Worm (Caenorhabditis elegans) whole organism, L4 larva: ENCODE data around the gene txt-1.

Experiments
- F10B5.3 ChIP-seq: sonication (generic microtip); optimal IDR thresholded peaks from 2 replicates; lab custom pipeline; 2016; ENCODE audit warnings: mild to moderate bottlenecking, missing genetic modification characterization, missing compliant biosample characterization
- T20F7.1 ChIP-seq: fragments of 200-800 bp; sonication (Bioruptor generic); optimal IDR thresholded peaks from 2 replicates; lab custom pipeline; 2018; ENCODE audit warnings: mild to moderate bottlenecking, missing genetic modification characterization, missing compliant biosample characterization
- Y105C5A.15 ChIP-seq: fragments of 200-800 bp; sonication (Bioruptor generic); IDR thresholded peaks from 2 replicates; pipeline ENCODE4 v1.3.6; 2022; ENCODE audit warnings: missing genetic modification characterization, missing compliant biosample characterization
- Y48G9A.11 ChIP-seq: fragments of 200-800 bp; sonication (Bioruptor generic); IDR thresholded peaks from 2 replicates; pipeline ENCODE4 v1.3.6; 2022; ENCODE audit warnings: missing genetic modification reagents, missing genetic modification characterization, missing compliant biosample characterization
- Y5F2A.4 ChIP-seq: fragments of 200-800 bp; sonication (Bioruptor generic); optimal IDR thresholded peaks from 2 replicates; lab custom pipeline; 2018; ENCODE audit warnings: mild to moderate bottlenecking, missing genetic modification characterization, missing compliant biosample characterization
- arid-1 ChIP-seq: fragments of 200-800 bp; sonication (Bioruptor generic); conservative IDR thresholded peaks from 2 replicates; pipeline ENCODE4 v1.3.6; 2022; ENCODE audit warnings: missing genetic modification reagents, missing genetic modification characterization, missing compliant biosample characterization
- attf-4 ChIP-seq: sonication (generic microtip); optimal IDR thresholded peaks from 3 replicates; lab custom pipeline; 2017; ENCODE audit warnings: missing biosample characterization, missing genetic modification characterization
- dmd-6 ChIP-seq: fragments of 200-800 bp; sonication (Bioruptor generic); IDR thresholded peaks from 2 replicates; pipeline ENCODE4 v1.3.6; 2022; ENCODE audit warnings: missing genetic modification reagents, missing genetic modification characterization, missing compliant biosample characterization
- dmd-8 ChIP-seq: fragments of 200-800 bp; sonication (Bioruptor generic); IDR thresholded peaks from 2 replicates; pipeline ENCODE4 v1.3.6; 2022; ENCODE audit warnings: missing genetic modification characterization, missing compliant biosample characterization
- dmd-9 ChIP-seq: fragments of 200-800 bp; sonication (Bioruptor generic); IDR thresholded peaks from 2 replicates; pipeline ENCODE4 v1.3.6; 2022; ENCODE audit warnings: missing genetic modification reagents, missing genetic modification characterization, missing compliant biosample characterization
- dve-1 ChIP-seq: sonication (generic microtip); optimal IDR thresholded peaks from 2 replicates; lab custom pipeline; 2017; ENCODE audit warnings: antibody characterized with exemption, mild to moderate bottlenecking, missing genetic modification characterization, missing compliant biosample characterization; ENCODE audit not compliant: insufficient read depth
- egl-27 ChIP-seq: sonication (generic microtip); optimal IDR thresholded peaks from 3 replicates; lab custom pipeline; 2017; ENCODE audit warnings: missing biosample characterization, missing genetic modification reagents, missing genetic modification characterization
- fkh-10 ChIP-seq: fragments of 150-350 bp; optimal IDR thresholded peaks from 2 replicates; lab custom pipeline; 2014; ENCODE audit warnings: missing biosample characterization, missing genetic modification reagents, missing genetic modification characterization
- hif-1 ChIP-seq, 2 experiments: sonication (generic microtip); optimal IDR thresholded peaks; 2 replicates each; lab custom pipeline; 2016 to 2017; ENCODE audit warnings: missing compliant biosample characterization in 2 of 2, missing genetic modification characterization in 2 of 2, missing genetic modification reagents in 2 of 2, missing genotype in 2 of 2, mild to moderate bottlenecking in 1 of 2
- hlh-11 ChIP-seq: fragments of 200-800 bp; sonication (Bioruptor generic); optimal IDR thresholded peaks from 2 replicates; lab custom pipeline; 2018; ENCODE audit warnings: mild to moderate bottlenecking, missing genetic modification characterization, missing compliant biosample characterization
- hlh-30 ChIP-seq: sonication (generic microtip); optimal IDR thresholded peaks from 2 replicates; lab custom pipeline; 2017; ENCODE audit warnings: antibody characterized with exemption, mild to moderate bottlenecking, missing genetic modification characterization, missing compliant biosample characterization; ENCODE audit not compliant: insufficient read depth
- lin-13 ChIP-seq: fragments of 150-350 bp; optimal IDR thresholded peaks from 2 replicates; lab custom pipeline; 2014; ENCODE audit warnings: missing biosample characterization, missing genetic modification reagents, missing genetic modification characterization
- lin-38 ChIP-seq: fragments of 200-800 bp; sonication (Bioruptor generic); IDR thresholded peaks from 2 replicates; pipeline ENCODE4 v1.3.6; 2022; ENCODE audit warnings: missing genetic modification reagents, missing genetic modification characterization, missing compliant biosample characterization
- lir-3 ChIP-seq: sonication (generic microtip); optimal IDR thresholded peaks from 2 replicates; lab custom pipeline; 2016; ENCODE audit warnings: mild to moderate bottlenecking, missing genetic modification characterization, missing compliant biosample characterization
- lsy-2 ChIP-seq, 2 experiments: fragments of 150-350 bp in 1 of 2; sonication (generic microtip) in 1 of 2; optimal IDR thresholded peaks; 2 replicates each; lab custom pipeline; 2014 to 2017; ENCODE audit warnings: missing biosample characterization in 2 of 2, missing genetic modification characterization in 2 of 2
- madf-5 ChIP-seq, 2 experiments: fragments of 200-800 bp; sonication (Bioruptor generic); IDR thresholded peaks; 2 replicates each; pipeline ENCODE4 v1.3.6; 2022; ENCODE audit warnings: missing compliant biosample characterization in 2 of 2, missing genetic modification characterization in 2 of 2
- mdt-29 ChIP-seq: fragments of 200-800 bp; sonication (Bioruptor generic); IDR thresholded peaks from 2 replicates; pipeline ENCODE4 v1.3.6; 2022; ENCODE audit warnings: missing genetic modification reagents, missing genetic modification characterization, missing compliant biosample characterization
- mep-1 ChIP-seq: fragments of 150-350 bp; sonication (generic microtip); optimal IDR thresholded peaks from 3 replicates; lab custom pipeline; 2014; ENCODE audit warnings: missing biosample characterization, missing genetic modification characterization
- mxl-2 ChIP-seq: fragments of 200-800 bp; sonication (Bioruptor generic); conservative IDR thresholded peaks from 2 replicates; pipeline ENCODE4 v1.3.6; 2022; ENCODE audit warnings: missing genetic modification reagents, missing genetic modification characterization, missing compliant biosample characterization
- nhr-111 ChIP-seq: fragments of 200-800 bp; sonication (Bioruptor generic); optimal IDR thresholded peaks from 2 replicates; lab custom pipeline; 2018; ENCODE audit warnings: mild to moderate bottlenecking, missing genetic modification characterization, missing compliant biosample characterization
- nhr-25 ChIP-seq: sonication (generic microtip); optimal IDR thresholded peaks from 2 replicates; lab custom pipeline; 2017; ENCODE audit warnings: missing genetic modification characterization, mild to moderate bottlenecking, missing compliant biosample characterization, antibody characterized with exemption, moderate library complexity, borderline replicate concordance; ENCODE audit not compliant: insufficient read depth
- nhr-28 ChIP-seq: fragments of 150-350 bp; optimal IDR thresholded peaks from 2 replicates; lab custom pipeline; 2014; ENCODE audit warnings: missing biosample characterization, missing genetic modification characterization
- nhr-6 ChIP-seq: fragments of 150-350 bp; optimal IDR thresholded peaks from 2 replicates; lab custom pipeline; 2014; ENCODE audit warnings: missing biosample characterization, missing genetic modification characterization
- php-3 ChIP-seq: fragments of 200-800 bp; sonication (Bioruptor generic); IDR thresholded peaks from 2 replicates; pipeline ENCODE4 v1.3.6; 2022; ENCODE audit warnings: missing genetic modification reagents, missing genetic modification characterization, missing compliant biosample characterization
- sdz-12 ChIP-seq: fragments of 200-800 bp; sonication (Bioruptor generic); optimal IDR thresholded peaks from 2 replicates; lab custom pipeline; 2018; ENCODE audit warnings: mild to moderate bottlenecking, missing genetic modification characterization, missing compliant biosample characterization
- snpc-1.2 ChIP-seq: fragments of 200-800 bp; sonication (Bioruptor generic); IDR thresholded peaks from 2 replicates; pipeline ENCODE4 v1.3.6; 2022; ENCODE audit warnings: missing genetic modification reagents, missing genetic modification characterization, missing compliant biosample characterization
- snpc-4 ChIP-seq: fragments of 150-350 bp; optimal IDR thresholded peaks from 2 replicates; lab custom pipeline; 2014; ENCODE audit warnings: missing biosample characterization, missing genetic modification characterization
- tag-97 ChIP-seq: fragments of 200-800 bp; sonication (Bioruptor generic); IDR thresholded peaks from 2 replicates; pipeline ENCODE4 v1.3.6; 2022; ENCODE audit warnings: missing genetic modification characterization, missing compliant biosample characterization
- tra-1 ChIP-seq: fragments of 200-800 bp; sonication (Bioruptor generic); IDR thresholded peaks from 2 replicates; pipeline ENCODE4 v1.3.6; 2022; ENCODE audit warnings: missing genetic modification reagents, missing genetic modification characterization, missing compliant biosample characterization
- unc-39 ChIP-seq: sonication (generic microtip); optimal IDR thresholded peaks from 2 replicates; lab custom pipeline; 2017; ENCODE audit warnings: missing biosample characterization, missing genetic modification characterization
- unc-62 ChIP-seq, 3 experiments: fragments of 150-350 bp in 1 of 3; sonication (generic microtip); optimal IDR thresholded peaks in 2 of 3; peaks in 1 of 3; 1 replicate in 1 of 3; 2 replicates in 2 of 3; lab custom pipeline; 2014 to 2017; ENCODE audit warnings: missing biosample characterization in 3 of 3, missing genetic modification characterization in 3 of 3, missing genetic modification reagents in 3 of 3, missing genotype in 1 of 3
- zag-1 ChIP-seq: fragments of 150-350 bp; optimal IDR thresholded peaks from 2 replicates; lab custom pipeline; 2014; ENCODE audit warnings: missing biosample characterization, missing genetic modification characterization
- ztf-11 ChIP-seq: fragments of 150-350 bp; optimal IDR thresholded peaks from 2 replicates; lab custom pipeline; 2014; ENCODE audit warnings: missing biosample characterization, missing genetic modification characterization

txt-1 gene

ce11 chrII:105889-106288, at the start of gene txt-1:
Gene txt-1, plus strand, starts transcription at chrII:106189.
- TF ChIP-seq arid-1 (no peak), Y48G9A.11 (no peak)

- no peak for TF ChIP-seq T20F7.1
- TF ChIP-seq mxl-2 = no peak
- no peak for TF ChIP-seq Y48G9A.11
- TF ChIP-seq nhr-25 = no peak
- TF ChIP-seq egl-27 (tag; lab: Kevin White, UChicago) = no peak
- TF ChIP-seq Y105C5A.15 = no peak
- TF ChIP-seq mep-1 (tag; lab: Kevin White, UChicago) = no peak
- no peak for TF ChIP-seq ztf-11 (tag; lab: Kevin White, UChicago)
- TF ChIP-seq lin-13 (GFP tag; lab: Kevin White, UChicago) = no peak
- no peak for TF ChIP-seq hif-1 (tag; optimal IDR thresholded peaks at IDR 0.05; lab: Kevin White, UChicago)
- TF ChIP-seq unc-39 = no peak
- TF ChIP-seq dmd-9 (GFP tag; lab: Robert Waterston, UW) = no peak
Measured at ce11 chrII:57370-57769, 48.6 kb upstream of the txt-1 start, which contains the start of gene ascc-1. Gene ascc-1, plus strand, starts transcription at chrII:57670.

ce11 chrII:57873-58272, 48.1 kb upstream of the txt-1 start:
- TF ChIP-seq unc-62 (GFP tag; optimal IDR thresholded peaks at IDR 0.05 in 1 of 2; lab: Kevin White, UChicago) (peak in 1 of 2 experiments; percentile 78), unc-62 (tag; optimal IDR thresholded peaks at IDR 0.05; lab: Kevin White, UChicago) (no peak), dmd-8 (GFP tag; lab: Robert Waterston, UW) (0 out of 2 replicates have a peak, but pooled peaks have one; percentile 9), dmd-6 (GFP tag; lab: Robert Waterston, UW) (0 out of 2 replicates have a peak, but pooled peaks have one; percentile 3), fkh-10 (GFP tag; lab: Kevin White, UChicago) (no peak), nhr-25 (no peak)

ce11 chrII:60049-60448, 45.9 kb upstream of the txt-1 start:
- TF ChIP-seq hlh-11 (tag; lab: Kevin White, UChicago) = peak; percentile 22
- no peak for TF ChIP-seq php-3 (GFP tag; lab: Robert Waterston, UW)
- no peak for TF ChIP-seq nhr-25
- TF ChIP-seq Y5F2A.4 (GFP tag; lab: Kevin White, UChicago) = no peak
- no peak for TF ChIP-seq nhr-111 (GFP tag; lab: Kevin White, UChicago)
- no peak for TF ChIP-seq sdz-12 (GFP tag; lab: Kevin White, UChicago)
- TF ChIP-seq lin-38 (GFP tag; lab: Robert Waterston, UW) = no peak
- no peak for TF ChIP-seq madf-5 (GFP tag; IDR thresholded peaks at IDR 0.05; lab: Robert Waterston, UW)
- TF ChIP-seq tag-97 (GFP tag; lab: Robert Waterston, UW) = no peak
- no peak for TF ChIP-seq attf-4 (tag; lab: Kevin White, UChicago)
- peak; percentile 26 for TF ChIP-seq nhr-28 (tag; lab: Kevin White, UChicago)
- TF ChIP-seq F10B5.3 (tag; lab: Kevin White, UChicago) = no peak
- peak; percentile 47 for TF ChIP-seq hlh-30 (tag; lab: Kevin White, UChicago)
- no peak for TF ChIP-seq lsy-2 (tag; optimal IDR thresholded peaks at IDR 0.05; lab: Kevin White, UChicago)

ce11 chrII:61013-61412, 45.0 kb upstream of the txt-1 start, which contains the start of gene C23H3.2:
Gene C23H3.2, plus strand, starts transcription at chrII:61313.
- TF ChIP-seq lir-3 (tag; lab: Kevin White, UChicago) = no peak
- no peak for TF ChIP-seq nhr-6 (tag; lab: Kevin White, UChicago)
- no peak for TF ChIP-seq zag-1 (tag; lab: Kevin White, UChicago)
- TF ChIP-seq egl-27 (tag; lab: Kevin White, UChicago) = no peak
- no peak for TF ChIP-seq dmd-8 (GFP tag; lab: Robert Waterston, UW)
- TF ChIP-seq php-3 (GFP tag; lab: Robert Waterston, UW) = no peak
- no peak for TF ChIP-seq mdt-29 (GFP tag; lab: Robert Waterston, UW)
- TF ChIP-seq snpc-1.2 (GFP tag; lab: Robert Waterston, UW) = no peak
- TF ChIP-seq snpc-4 (tag; lab: Kevin White, UChicago) = no peak
- TF ChIP-seq dve-1 (tag; lab: Kevin White, UChicago) = no peak
- no peak for TF ChIP-seq lin-13 (GFP tag; lab: Kevin White, UChicago)
- no peak for TF ChIP-seq tra-1 (GFP tag; lab: Robert Waterston, UW)
